Worm (Caenorhabditis elegans) whole organism, mixed stage, embryonic: Measurements from ENCODE around the gene F11D5.1.
A peak's percentile ranks its signal among the peaks of the same experiment; 100 is the strongest.

ENCODE experiments used
- M03D4.4 ChIP-seq: sonication (generic microtip); optimal IDR thresholded peaks from 2 replicates; lab custom pipeline; 2017; ENCODE audit warnings: mild to moderate bottlenecking, missing genetic modification characterization, missing compliant biosample characterization
- bed-3 ChIP-seq: fragments of 200-800 bp; sonication (Bioruptor generic); optimal IDR thresholded peaks from 3 replicates; lab custom pipeline; 2018; ENCODE audit warnings: mild to moderate bottlenecking, missing genetic modification characterization, moderate library complexity, missing compliant biosample characterization
- blmp-1 ChIP-seq: fragments of 150-350 bp; optimal IDR thresholded peaks from 2 replicates; lab custom pipeline; 2014; ENCODE audit warnings: missing biosample characterization, missing genetic modification characterization
- ceh-39 ChIP-seq: fragments of 150-350 bp; optimal IDR thresholded peaks from 2 replicates; lab custom pipeline; 2014; ENCODE audit warnings: missing biosample characterization, missing genetic modification characterization
- ceh-43 ChIP-seq: fragments of 200-800 bp; sonication (Bioruptor generic); optimal IDR thresholded peaks from 2 replicates; lab custom pipeline; 2018; ENCODE audit warnings: mild to moderate bottlenecking, missing genetic modification characterization, moderate library complexity, missing compliant biosample characterization
- ceh-83 ChIP-seq: fragments of 200-800 bp; sonication (Bioruptor generic); optimal IDR thresholded peaks from 2 replicates; lab custom pipeline; 2018; ENCODE audit warnings: mild to moderate bottlenecking, missing genetic modification characterization, missing compliant biosample characterization
- ces-1 ChIP-seq: fragments of 150-350 bp; optimal IDR thresholded peaks from 2 replicates; lab custom pipeline; 2014; ENCODE audit warnings: missing biosample characterization, missing genetic modification reagents, missing genetic modification characterization
- cnd-1 ChIP-seq: fragments of 200-800 bp; sonication (Bioruptor generic); optimal IDR thresholded peaks from 2 replicates; lab custom pipeline; 2018; ENCODE audit warnings: mild to moderate bottlenecking, missing genetic modification characterization, missing compliant biosample characterization
- drap-1 ChIP-seq: fragments of 200-800 bp; sonication (Bioruptor generic); optimal IDR thresholded peaks from 3 replicates; lab custom pipeline; 2018; ENCODE audit warnings: mild to moderate bottlenecking, missing genetic modification characterization, missing compliant biosample characterization
- elt-1 ChIP-seq: sonication (generic microtip); optimal IDR thresholded peaks from 2 replicates; lab custom pipeline; 2017; ENCODE audit warnings: missing genetic modification characterization, mild to moderate bottlenecking, missing compliant biosample characterization, antibody characterized with exemption, moderate library complexity, borderline replicate concordance; ENCODE audit not compliant: insufficient read depth
- elt-3 ChIP-seq: fragments of 150-350 bp; optimal IDR thresholded peaks from 2 replicates; lab custom pipeline; 2014; ENCODE audit warnings: missing biosample characterization, missing genetic modification characterization
- flh-1 ChIP-seq: fragments of 200-800 bp; sonication (Bioruptor generic); optimal IDR thresholded peaks from 2 replicates; lab custom pipeline; 2018; ENCODE audit warnings: mild to moderate bottlenecking, missing genetic modification characterization, moderate library complexity, missing compliant biosample characterization
- ham-2 ChIP-seq: fragments of 200-800 bp; sonication (Bioruptor generic); optimal IDR thresholded peaks from 2 replicates; lab custom pipeline; 2018; ENCODE audit warnings: mild to moderate bottlenecking, missing genetic modification characterization, missing compliant biosample characterization
- hlh-1 ChIP-seq: fragments of 150-350 bp; optimal IDR thresholded peaks from 2 replicates; lab custom pipeline; 2014; ENCODE audit warnings: missing biosample characterization, missing genetic modification reagents, missing genetic modification characterization
- lin-13 ChIP-seq: fragments of 150-350 bp; optimal IDR thresholded peaks from 2 replicates; lab custom pipeline; 2014; ENCODE audit warnings: missing biosample characterization, missing genetic modification characterization
- lin-32 ChIP-seq: fragments of 200-800 bp; sonication (Bioruptor generic); optimal IDR thresholded peaks from 2 replicates; lab custom pipeline; 2018; ENCODE audit warnings: mild to moderate bottlenecking, missing genetic modification characterization, missing compliant biosample characterization
- lsy-2 ChIP-seq: fragments of 150-350 bp; optimal IDR thresholded peaks from 2 replicates; lab custom pipeline; 2014; ENCODE audit warnings: missing biosample characterization, missing genetic modification characterization
- mab-5 ChIP-seq: fragments of 150-350 bp; optimal IDR thresholded peaks from 2 replicates; lab custom pipeline; 2014; ENCODE audit warnings: missing biosample characterization, missing genetic modification characterization
- mep-1 ChIP-seq: fragments of 150-350 bp; optimal IDR thresholded peaks from 2 replicates; lab custom pipeline; 2017; ENCODE audit warnings: missing biosample characterization, missing genetic modification reagents, missing genetic modification characterization, inconsistent platforms
- mls-2 ChIP-seq: sonication (generic microtip); optimal IDR thresholded peaks from 2 replicates; lab custom pipeline; 2016; ENCODE audit warnings: mild to moderate bottlenecking, missing genetic modification characterization, moderate library complexity, missing compliant biosample characterization
- nhr-12 ChIP-seq: fragments of 150-350 bp; optimal IDR thresholded peaks from 2 replicates; lab custom pipeline; 2014; ENCODE audit warnings: missing biosample characterization, missing genetic modification characterization
- nhr-2 ChIP-seq: fragments of 150-350 bp; optimal IDR thresholded peaks from 2 replicates; lab custom pipeline; 2014; ENCODE audit warnings: missing biosample characterization, missing genetic modification characterization
- nhr-237 ChIP-seq: fragments of 150-350 bp; optimal IDR thresholded peaks from 2 replicates; lab custom pipeline; 2014; ENCODE audit warnings: missing biosample characterization, missing genetic modification characterization
- nhr-28 ChIP-seq: fragments of 150-350 bp; optimal IDR thresholded peaks from 2 replicates; lab custom pipeline; 2014; ENCODE audit warnings: missing biosample characterization, missing genetic modification characterization
- nhr-76 ChIP-seq: sonication (generic microtip); optimal IDR thresholded peaks from 2 replicates; lab custom pipeline; 2017; ENCODE audit warnings: missing biosample characterization, missing genetic modification characterization
- pha-4 ChIP-seq: fragments of 150-350 bp; optimal IDR thresholded peaks from 2 replicates; lab custom pipeline; 2018; ENCODE audit warnings: missing biosample characterization, missing genetic modification reagents, missing genetic modification characterization
- sem-2 ChIP-seq: fragments of 200-800 bp; sonication (Bioruptor generic); optimal IDR thresholded peaks from 2 replicates; lab custom pipeline; 2018; ENCODE audit warnings: mild to moderate bottlenecking, missing genetic modification characterization, missing compliant biosample characterization
- snpc-4 ChIP-seq: fragments of 150-350 bp; optimal IDR thresholded peaks from 2 replicates; lab custom pipeline; 2014; ENCODE audit warnings: missing biosample characterization, missing genetic modification characterization
- sptf-1 ChIP-seq: sonication (generic microtip); optimal IDR thresholded peaks from 2 replicates; lab custom pipeline; 2017; ENCODE audit warnings: mild to moderate bottlenecking, missing genetic modification characterization, moderate library complexity, missing compliant biosample characterization
- tbx-8 ChIP-seq: fragments of 200-800 bp; sonication (Bioruptor generic); optimal IDR thresholded peaks from 2 replicates; lab custom pipeline; 2018; ENCODE audit warnings: mild to moderate bottlenecking, missing genetic modification characterization, moderate library complexity, missing compliant biosample characterization
- unc-120 ChIP-seq: sonication (generic microtip); optimal IDR thresholded peaks from 2 replicates; lab custom pipeline; 2017; ENCODE audit warnings: missing genetic modification characterization, missing compliant biosample characterization; ENCODE audit not compliant: poor library complexity, severe bottlenecking
- unc-39 ChIP-seq: fragments of 150-350 bp; optimal IDR thresholded peaks from 2 replicates; lab custom pipeline; 2014; ENCODE audit warnings: missing biosample characterization, missing genetic modification characterization
- unc-62 ChIP-seq: fragments of 150-350 bp; optimal IDR thresholded peaks from 2 replicates; lab custom pipeline; 2014; ENCODE audit warnings: missing biosample characterization, missing genetic modification reagents, missing genetic modification characterization
- zip-8 ChIP-seq: fragments of 150-350 bp; optimal IDR thresholded peaks from 2 replicates; lab custom pipeline; 2014; ENCODE audit warnings: missing biosample characterization, missing genetic modification characterization
- ztf-11 ChIP-seq: fragments of 150-350 bp; optimal IDR thresholded peaks from 2 replicates; lab custom pipeline; 2014; ENCODE audit warnings: missing biosample characterization, missing genetic modification characterization

F11D5.1 gene

ce11 chrX:3326175-3326574 is 6.7 kb upstream of the F11D5.1 start, which contains the start of gene F11D5.6:
F11D5.6 (minus strand) TSS chrX:3326275.
- TF ChIP-seq nhr-76 (tag; lab: Kevin White, UChicago): no peak
- no peak for TF ChIP-seq unc-62 (GFP tag; lab: Kevin White, UChicago)
- no peak for TF ChIP-seq ztf-11 (tag; lab: Kevin White, UChicago)

- no peak for TF ChIP-seq unc-62 (GFP tag; lab: Kevin White, UChicago)
- TF ChIP-seq ces-1 (GFP tag; lab: Kevin White, UChicago): no peak
- TF ChIP-seq elt-3: no peak
- TF ChIP-seq unc-39 (tag; lab: Kevin White, UChicago): no peak
- TF ChIP-seq sem-2 (GFP tag; lab: Kevin White, UChicago): no peak
These were observed 1.2 kb downstream of the F11D5.1 start for ce11 chrX:3334115-3334514.

ce11 chrX:3339882-3340281 is 7.0 kb downstream of the F11D5.1 start:
- no peak for TF ChIP-seq elt-3
- TF ChIP-seq unc-120: peak; percentile 17
- no peak for TF ChIP-seq lsy-2

- no peak for TF ChIP-seq pha-4
- no peak for TF ChIP-seq ceh-39 (tag; lab: Kevin White, UChicago)
- no peak for TF ChIP-seq tbx-8 (GFP tag; lab: Kevin White, UChicago)
- TF ChIP-seq ceh-83 (GFP tag; lab: Kevin White, UChicago): no peak
- no peak for TF ChIP-seq unc-62 (GFP tag; lab: Kevin White, UChicago)
- TF ChIP-seq elt-1 (tag; lab: Kevin White, UChicago): peak; percentile 92
- peak; percentile 18 for TF ChIP-seq unc-120
- TF ChIP-seq bed-3 (GFP tag; lab: Kevin White, UChicago): no peak
- TF ChIP-seq ztf-11 (tag; lab: Kevin White, UChicago): no peak
- peak; percentile 41 for TF ChIP-seq sptf-1
- no peak for TF ChIP-seq nhr-28 (tag; lab: Kevin White, UChicago)
- no peak for TF ChIP-seq nhr-237
- no peak for TF ChIP-seq blmp-1
- peak; percentile 0 for TF ChIP-seq M03D4.4 (tag; lab: Kevin White, UChicago)
- no peak for TF ChIP-seq zip-8
- no peak for TF ChIP-seq nhr-12
- no peak for TF ChIP-seq nhr-76 (tag; lab: Kevin White, UChicago)
- TF ChIP-seq mep-1 (tag; lab: Kevin White, UChicago): no peak
- no peak for TF ChIP-seq nhr-2 (tag; lab: Kevin White, UChicago)
- TF ChIP-seq, all 35 proteins: peak for 4
These were observed 10.8 kb downstream of the F11D5.1 start for ce11 chrX:3343620-3344197.

ce11 chrX:3347904-3348441 is 15.0 kb downstream of the F11D5.1 start, which contains the start of gene ZK816.3:
ZK816.3 (plus strand) TSS chrX:3348391.
- no peak for TF ChIP-seq blmp-1
- peak; percentile 24 for TF ChIP-seq ham-2
- no peak for TF ChIP-seq mep-1 (tag; lab: Kevin White, UChicago)
- peak; percentile 24 for TF ChIP-seq flh-1
- peak; percentile 42 for TF ChIP-seq lin-32 (GFP tag; lab: Kevin White, UChicago)
- peak; percentile 11 for TF ChIP-seq hlh-1 (tag; lab: Kevin White, UChicago)
- no peak for TF ChIP-seq nhr-76 (tag; lab: Kevin White, UChicago)
- TF ChIP-seq lin-13 (tag; lab: Kevin White, UChicago): peak; percentile 35
- no peak for TF ChIP-seq ztf-11 (tag; lab: Kevin White, UChicago)
- TF ChIP-seq snpc-4 (tag; lab: Kevin White, UChicago): no peak
- TF ChIP-seq ceh-83 (GFP tag; lab: Kevin White, UChicago): peak; percentile 78
- no peak for TF ChIP-seq nhr-28 (tag; lab: Kevin White, UChicago)
- peak; percentile 78 for TF ChIP-seq drap-1
- TF ChIP-seq ceh-43 (GFP tag; lab: Kevin White, UChicago): peak; percentile 45
- no peak for TF ChIP-seq elt-3
- no peak for TF ChIP-seq unc-39 (tag; lab: Kevin White, UChicago)
- TF ChIP-seq mab-5: no peak
- no peak for TF ChIP-seq nhr-12
- no peak for TF ChIP-seq lsy-2
- no peak for TF ChIP-seq ceh-39 (tag; lab: Kevin White, UChicago)
- TF ChIP-seq mls-2 (tag; lab: Kevin White, UChicago): peak; percentile 82
- TF ChIP-seq pha-4: no peak
- TF ChIP-seq bed-3 (GFP tag; lab: Kevin White, UChicago): peak; percentile 51
- TF ChIP-seq nhr-237: no peak
- peak; percentile 47 for TF ChIP-seq unc-120
- TF ChIP-seq elt-1 (tag; lab: Kevin White, UChicago): no peak
- TF ChIP-seq nhr-2 (tag; lab: Kevin White, UChicago): no peak
- TF ChIP-seq ces-1 (GFP tag; lab: Kevin White, UChicago): no peak
- peak; percentile 79 for TF ChIP-seq sptf-1
- TF ChIP-seq cnd-1 (tag; lab: Kevin White, UChicago): peak; percentile 82
- peak; percentile 72 for TF ChIP-seq sem-2 (GFP tag; lab: Kevin White, UChicago)
- peak; percentile 85 for TF ChIP-seq M03D4.4 (tag; lab: Kevin White, UChicago)
- TF ChIP-seq zip-8: no peak
- no peak for TF ChIP-seq unc-62 (GFP tag; lab: Kevin White, UChicago)
- TF ChIP-seq tbx-8 (GFP tag; lab: Kevin White, UChicago): peak; percentile 38
- TF ChIP-seq, all 35 proteins: peak for 16
